Fruit fly (Drosophila melanogaster) whole organism, pupa: Measurements from ENCODE around the gene CG18788.

Experiments
- CG10348 ChIP-seq: fragments of 200-800 bp; sonication (Bioruptor generic); IDR thresholded peaks from 2 replicates; pipeline ENCODE4 v1.3.6; 2022; ENCODE audit warnings: missing biosample characterization, missing genetic modification characterization
- CG15710 ChIP-seq: fragments of 200-800 bp; sonication (Bioruptor generic); optimal IDR thresholded peaks from 2 replicates; lab custom pipeline; 2018; ENCODE audit warnings: missing biosample characterization, mild to moderate bottlenecking, missing genetic modification characterization, moderate library complexity
- CG34367 ChIP-seq: fragments of 200-800 bp; sonication (Bioruptor generic); optimal IDR thresholded peaks from 2 replicates; lab custom pipeline; 2018; ENCODE audit warnings: missing biosample characterization, mild to moderate bottlenecking, missing genetic modification characterization
- CG8301 ChIP-seq: fragments of 200-800 bp; sonication (Bioruptor generic); optimal IDR thresholded peaks from 2 replicates; lab custom pipeline; 2018; ENCODE audit warnings: missing biosample characterization, mild to moderate bottlenecking, missing genetic modification characterization
- CG9948 ChIP-seq: fragments of 200-800 bp; sonication (Bioruptor generic); optimal IDR thresholded peaks from 2 replicates; lab custom pipeline; 2018; ENCODE audit warnings: missing biosample characterization, mild to moderate bottlenecking, missing genetic modification characterization, moderate library complexity
- D1 ChIP-seq: fragments of 200-800 bp; sonication (Bioruptor generic); optimal IDR thresholded peaks from 2 replicates; lab custom pipeline; 2018; ENCODE audit warnings: missing biosample characterization, mild to moderate bottlenecking, missing genetic modification characterization, moderate library complexity
- EcR ChIP-seq: fragments of 200-800 bp; sonication (Bioruptor generic); optimal IDR thresholded peaks from 3 replicates; lab custom pipeline; 2019; ENCODE audit warnings: missing biosample characterization, missing genetic modification characterization, mild to moderate bottlenecking, moderate library complexity, missing genetic modification reagents
- Ets98B ChIP-seq: fragments of 200-800 bp; sonication (Bioruptor generic); IDR thresholded peaks from 2 replicates; pipeline ENCODE4 v1.3.6; 2022; ENCODE audit warnings: missing biosample characterization, missing genetic modification characterization
- Pif1A ChIP-seq: fragments of 200-800 bp; sonication (Bioruptor generic); optimal IDR thresholded peaks from 3 replicates; lab custom pipeline; 2016; ENCODE audit warnings: missing biosample characterization, missing genetic modification characterization
- gl ChIP-seq: fragments of 200-800 bp; sonication (Bioruptor generic); optimal IDR thresholded peaks from 2 replicates; lab custom pipeline; 2018; ENCODE audit warnings: missing biosample characterization, mild to moderate bottlenecking, missing genetic modification characterization
- rn ChIP-seq: fragments of 200-800 bp; sonication (Bioruptor generic); IDR thresholded peaks from 2 replicates; pipeline ENCODE4 v1.3.6; 2022; ENCODE audit warnings: missing biosample characterization, missing genetic modification characterization

- TF ChIP-seq CG15710 (no peak), CG9948 (tag; lab: Kevin White, UChicago) (no peak), Ets98B (GFP tag; lab: Robert Waterston, UW) (no peak), gl (tag; lab: Kevin White, UChicago) (no peak), EcR (GFP tag; lab: Kevin White, UChicago) (no peak), Pif1A (GFP tag; lab: Kevin White, UChicago) (no peak), CG8301 (tag; lab: Kevin White, UChicago) (no peak), CG34367 (tag; lab: Kevin White, UChicago) (no peak), rn (GFP tag; lab: Robert Waterston, UW) (no peak), D1 (tag; lab: Kevin White, UChicago) (no peak), CG10348 (no peak)
These were observed at the start of gene CG18788 for dm6 chr2L:12033890-12034289.
